Fruit fly (Drosophila melanogaster): ENCODE measurements around the gene PAN3.

- TF ChIP-seq br (GFP tag; optimal IDR thresholded peaks at IDR 0.05) = no peak
- no peak for TF ChIP-seq pan (optimal IDR thresholded peaks at IDR 0.05)
- no peak for TF ChIP-seq sage (GFP tag; optimal IDR thresholded peaks at IDR 0.05)
- no peak for TF ChIP-seq psq (GFP tag; optimal IDR thresholded peaks at IDR 0.05)
- no peak for TF ChIP-seq fru (GFP tag; optimal IDR thresholded peaks at IDR 0.05)
- TF ChIP-seq dmrt93B (GFP tag; optimal IDR thresholded peaks at IDR 0.05) = no peak
- TF ChIP-seq h (GFP tag; optimal IDR thresholded peaks at IDR 0.05) = no peak
- TF ChIP-seq Abd-B (GFP tag; optimal IDR thresholded peaks at IDR 0.05) = no peak
- TF ChIP-seq Myc (optimal IDR thresholded peaks at IDR 0.05) = no peak
- TF ChIP-seq OdsH (GFP tag; optimal IDR thresholded peaks at IDR 0.05) = no peak
- no peak for TF ChIP-seq Dif (GFP tag; optimal IDR thresholded peaks at IDR 0.05; ENCODE audit: partially characterized antibody)
- no peak for TF ChIP-seq GATAd (GFP tag; optimal IDR thresholded peaks at IDR 0.05)
- TF ChIP-seq Rel (GFP tag; optimal IDR thresholded peaks at IDR 0.05) = no peak
- TF ChIP-seq Rel (tag; optimal IDR thresholded peaks at IDR 0.05) = no peak
- no peak for TF ChIP-seq Jra (GFP tag; optimal IDR thresholded peaks at IDR 0.05)
These were observed 8.2 kb downstream of the PAN3 start for dm6 chr3L:3079156-3079495.
